Worm (Caenorhabditis elegans): ENCODE results near the gene Y73C8B.2.

ce11 chrV:3144494-3144893 lies 50.3 kb downstream of the Y73C8B.2 start, which contains the start of gene srab-10:
- TF ChIP-seq ama-1 (optimal IDR thresholded peaks at IDR 0.05) = no peak
- TF ChIP-seq pes-1 (GFP tag; IDR thresholded peaks at IDR 0.05) = no peak
- TF ChIP-seq ceh-36 (tag; optimal IDR thresholded peaks at IDR 0.05) = no peak
- TF ChIP-seq hnd-1 (tag; optimal IDR thresholded peaks at IDR 0.05) = no peak
